Fruit fly (Drosophila melanogaster): ENCODE measurements around the gene PolD1.

PolD1 gene

DNA sequence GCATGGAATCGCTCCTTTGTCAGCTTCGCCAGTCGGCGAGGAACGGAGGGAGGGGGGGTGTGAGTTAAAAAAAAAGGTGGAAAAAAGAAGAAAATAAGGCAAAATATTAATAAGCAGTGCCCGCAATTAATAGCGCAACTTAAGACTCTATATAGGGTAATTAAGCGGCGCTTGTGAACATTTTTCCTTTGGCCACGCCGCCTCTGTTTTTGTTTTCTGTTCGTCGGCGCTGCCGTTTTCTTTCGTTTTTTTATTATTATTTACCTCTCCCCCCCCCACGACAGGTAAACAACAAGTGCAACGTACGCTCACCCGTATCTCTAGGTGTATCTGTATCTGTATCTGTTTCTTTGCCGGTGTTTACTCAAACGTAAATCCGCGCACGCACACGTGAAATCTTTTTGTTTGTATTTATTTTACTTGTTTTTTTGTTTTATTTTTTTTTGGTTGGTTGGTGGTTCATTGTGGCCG lies 39.6 kb upstream of the PolD1 start (continued):
- TF ChIP-seq Hsf (GFP tag; optimal IDR thresholded peaks at IDR 0.05) = no peak
- TF ChIP-seq gro (GFP tag; optimal IDR thresholded peaks at IDR 0.05) = peak; percentile 54
- peak; percentile 19; the same call in 1 of the 2 replicates for TF ChIP-seq CG4730 (GFP tag; IDR thresholded peaks at IDR 0.05)
- peak; percentile 44; the same call in 1 of the 2 replicates for TF ChIP-seq ara (GFP tag; IDR thresholded peaks at IDR 0.05)
- peak; percentile 39; the same call in 1 of the 2 replicates for TF ChIP-seq CG4360 (GFP tag; IDR thresholded peaks at IDR 0.05)
- TF ChIP-seq so (GFP tag; IDR thresholded peaks at IDR 0.05) = peak; percentile 70; the same call in 2 of the 3 replicates
- no peak for TF ChIP-seq mirr (GFP tag; optimal IDR thresholded peaks at IDR 0.05)
- TF ChIP-seq Sox102F (GFP tag; optimal IDR thresholded peaks at IDR 0.05) = peak; percentile 25
- no peak for TF ChIP-seq phol (tag; optimal IDR thresholded peaks at IDR 0.05)
- TF ChIP-seq trh (GFP tag; optimal IDR thresholded peaks at IDR 0.05) = no peak
- TF ChIP-seq pum (GFP tag; optimal IDR thresholded peaks at IDR 0.05) = no peak
- TF ChIP-seq CG18599 (GFP tag; optimal IDR thresholded peaks at IDR 0.05) = peak; percentile 7
- TF ChIP-seq Hr3 (GFP tag; optimal IDR thresholded peaks at IDR 0.05) = no peak
- TF ChIP-seq salm (tag; optimal IDR thresholded peaks at IDR 0.05) = no peak
- TF ChIP-seq shn (GFP tag; optimal IDR thresholded peaks at IDR 0.05) = no peak
- no peak for TF ChIP-seq CG3838 (GFP tag; optimal IDR thresholded peaks at IDR 0.05)
- peak; percentile 30; the same call in 1 of the 2 replicates for TF ChIP-seq CG10366 (GFP tag; IDR thresholded peaks at IDR 0.05)
- no peak for TF ChIP-seq Dek (tag; optimal IDR thresholded peaks at IDR 0.05)
- no peak for TF ChIP-seq Fer2 (tag; optimal IDR thresholded peaks at IDR 0.05)
- peak; percentile 79 for TF ChIP-seq Ets65A (GFP tag)
- peak; percentile 63 for TF ChIP-seq Xrp1 (GFP tag; IDR thresholded peaks at IDR 0.05)
- TF ChIP-seq dm (GFP tag; optimal IDR thresholded peaks at IDR 0.05) = no peak
- TF ChIP-seq Hand (GFP tag; optimal IDR thresholded peaks at IDR 0.05) = no peak
- no peak for TF ChIP-seq CG42726 (GFP tag; IDR thresholded peaks at IDR 0.05; ENCODE audit: partially characterized antibody)
- TF ChIP-seq dati (GFP tag; IDR thresholded peaks at IDR 0.05) = no peak
- no peak for TF ChIP-seq Bgb (GFP tag; IDR thresholded peaks at IDR 0.05; ENCODE audit: partially characterized antibody)
- TF ChIP-seq CG10565 (GFP tag; optimal IDR thresholded peaks at IDR 0.05) = no peak
- peak; percentile 74 for TF ChIP-seq CG15696 (tag; optimal IDR thresholded peaks at IDR 0.05)
- peak; percentile 68 for TF ChIP-seq slbo (GFP tag; IDR thresholded peaks at IDR 0.05)
- no peak for TF ChIP-seq CG9876 (GFP tag; optimal IDR thresholded peaks at IDR 0.05)
- no peak for TF ChIP-seq CG8388 (GFP tag; optimal IDR thresholded peaks at IDR 0.05)
- TF ChIP-seq abd-A (tag; optimal IDR thresholded peaks at IDR 0.05) = no peak
- TF ChIP-seq wdn (GFP tag; IDR thresholded peaks at IDR 0.05) = 0 out of 2 replicates have a peak, but pooled peaks have one; percentile 7
- peak; percentile 76 for TF ChIP-seq cwo (GFP tag; optimal IDR thresholded peaks at IDR 0.05)
- peak; percentile 38 for TF ChIP-seq CG15269 (tag; optimal IDR thresholded peaks at IDR 0.05)
- TF ChIP-seq Rx (GFP tag; IDR thresholded peaks at IDR 0.05) = no peak
- no peak for TF ChIP-seq ap (GFP tag; IDR thresholded peaks at IDR 0.05)
- no peak for TF ChIP-seq danr (GFP tag; IDR thresholded peaks at IDR 0.05)
- peak; percentile 56 for TF ChIP-seq Hmr (GFP tag; optimal IDR thresholded peaks at IDR 0.05)
- no peak for TF ChIP-seq CG6791 (GFP tag; IDR thresholded peaks at IDR 0.05; ENCODE audit: partially characterized antibody)
- no peak for TF ChIP-seq schlank (tag; optimal IDR thresholded peaks at IDR 0.05)
- TF ChIP-seq pzg (GFP tag; optimal IDR thresholded peaks at IDR 0.05) = no peak
- no peak for TF ChIP-seq ash1 (GFP tag; optimal IDR thresholded peaks at IDR 0.05)
- TF ChIP-seq CG12391 (tag; optimal IDR thresholded peaks at IDR 0.05) = peak; percentile 15
- peak; percentile 4 for TF ChIP-seq zfh2 (GFP tag; optimal IDR thresholded peaks at IDR 0.05)
- TF ChIP-seq CG32767 (GFP tag; IDR thresholded peaks at IDR 0.05) = 0 out of 2 replicates have a peak, but pooled peaks have one; percentile 18
- TF ChIP-seq CG30403 (GFP tag; optimal IDR thresholded peaks at IDR 0.05) = no peak
- TF ChIP-seq Oli (tag; optimal IDR thresholded peaks at IDR 0.05) = no peak
- no peak for TF ChIP-seq inv (GFP tag; IDR thresholded peaks at IDR 0.05; ENCODE audit: partially characterized antibody)
- peak in 1 of 2 experiments; percentile 35 for TF ChIP-seq bsh (GFP tag; optimal IDR thresholded peaks at IDR 0.05)
